Fruit fly (Drosophila melanogaster) whole organism, embryonic: ENCODE results near the gene Pop4.

ENCODE experiments used
- Atf3 ChIP-seq: fragments of 200-800 bp; sonication (Bioruptor generic); optimal IDR thresholded peaks from 3 replicates; lab custom pipeline; 2016; ENCODE audit warnings: missing biosample characterization, missing genetic modification characterization
- CG17568 ChIP-seq: fragments of 200-800 bp; sonication (Bioruptor generic); optimal IDR thresholded peaks from 2 replicates; lab custom pipeline; 2018; ENCODE audit warnings: missing biosample characterization, mild to moderate bottlenecking, missing genetic modification characterization, moderate library complexity
- CG18011 ChIP-seq: fragments of 200-800 bp; sonication (Bioruptor generic); optimal IDR thresholded peaks from 2 replicates; lab custom pipeline; 2017; ENCODE audit warnings: missing biosample characterization, missing genetic modification characterization, mild to moderate bottlenecking, moderate library complexity, missing genotype
- CG18619 ChIP-seq: fragments of 200-800 bp; sonication (Bioruptor generic); optimal IDR thresholded peaks from 3 replicates; lab custom pipeline; 2017; ENCODE audit warnings: missing biosample characterization, mild to moderate bottlenecking, missing genetic modification characterization
- CG2116 ChIP-seq: fragments of 200-800 bp; sonication (Bioruptor generic); optimal IDR thresholded peaks from 3 replicates; lab custom pipeline; 2018; ENCODE audit warnings: missing biosample characterization, mild to moderate bottlenecking, missing genetic modification characterization
- CG2120 ChIP-seq: fragments of 200-800 bp; sonication (Bioruptor generic); optimal IDR thresholded peaks from 3 replicates; lab custom pipeline; 2016; ENCODE audit warnings: missing biosample characterization, missing genetic modification characterization
- CG2889 ChIP-seq: fragments of 200-800 bp; sonication (Bioruptor generic); IDR thresholded peaks from 3 replicates; pipeline ENCODE4 v1.3.6; 2022; ENCODE audit warnings: missing biosample characterization, missing genetic modification characterization
- CG30020 ChIP-seq: fragments of 200-800 bp; optimal IDR thresholded peaks from 2 replicates; lab custom pipeline; 2019; ENCODE audit warnings: missing biosample characterization, mild to moderate bottlenecking, missing genetic modification characterization, moderate library complexity
- CG6683 ChIP-seq: fragments of 200-800 bp; sonication (Bioruptor generic); optimal IDR thresholded peaks from 2 replicates; lab custom pipeline; 2017; ENCODE audit warnings: missing biosample characterization, mild to moderate bottlenecking, missing genetic modification characterization, missing genetic modification reagents
- CG6689 ChIP-seq: fragments of 200-800 bp; sonication (Bioruptor generic); IDR thresholded peaks from 2 replicates; pipeline ENCODE4 v1.3.6; 2022; ENCODE audit warnings: missing biosample characterization, missing genetic modification characterization
- CG7745 ChIP-seq: fragments of 200-800 bp; sonication (Bioruptor generic); optimal IDR thresholded peaks from 2 replicates; lab custom pipeline; 2018; ENCODE audit warnings: missing biosample characterization, mild to moderate bottlenecking, missing genetic modification characterization, moderate library complexity
- CG7963 ChIP-seq: fragments of 200-800 bp; sonication (Bioruptor generic); IDR thresholded peaks from 3 replicates; pipeline ENCODE4 v1.3.6; 2022; ENCODE audit warnings: missing biosample characterization, missing genetic modification characterization; ENCODE audit not compliant: partially characterized antibody
- CG8089 ChIP-seq: fragments of 200-800 bp; sonication (Bioruptor generic); optimal IDR thresholded peaks from 3 replicates; lab custom pipeline; 2016; ENCODE audit warnings: missing biosample characterization, missing genetic modification characterization
- CG9797 ChIP-seq: fragments of 200-800 bp; sonication (Bioruptor generic); optimal IDR thresholded peaks from 3 replicates; lab custom pipeline; 2018; ENCODE audit warnings: missing biosample characterization, mild to moderate bottlenecking, missing genetic modification characterization
- Doc3 ChIP-seq: fragments of 200-800 bp; sonication (Bioruptor generic); IDR thresholded peaks from 3 replicates; pipeline ENCODE4 v1.3.6; 2022; ENCODE audit warnings: missing biosample characterization, missing genetic modification characterization; ENCODE audit not compliant: partially characterized antibody
- Dref ChIP-seq: fragments of 200-800 bp; sonication (Bioruptor generic); IDR thresholded peaks from 2 replicates; pipeline ENCODE4 v1.3.6; 2022; ENCODE audit warnings: missing biosample characterization, missing genetic modification characterization
- Ets97D ChIP-seq: fragments of 200-800 bp; sonication (Bioruptor generic); optimal IDR thresholded peaks from 3 replicates; lab custom pipeline; 2016; ENCODE audit warnings: missing biosample characterization, missing genetic modification characterization
- Fer1 ChIP-seq: fragments of 200-800 bp; sonication (Bioruptor generic); optimal IDR thresholded peaks from 2 replicates; lab custom pipeline; 2017; ENCODE audit warnings: missing biosample characterization, mild to moderate bottlenecking, missing genetic modification characterization
- GATAe ChIP-seq: fragments of 200-800 bp; sonication (Bioruptor generic); conservative IDR thresholded peaks from 2 replicates; pipeline ENCODE4 v1.3.6; 2022; ENCODE audit warnings: missing biosample characterization, missing genetic modification characterization
- HLH54F ChIP-seq: fragments of 200-800 bp; sonication (Bioruptor generic); optimal IDR thresholded peaks from 3 replicates; lab custom pipeline; 2016; ENCODE audit warnings: missing biosample characterization, missing genetic modification characterization
- Kr ChIP-seq: fragments of 200-800 bp; sonication (Bioruptor generic); optimal IDR thresholded peaks from 2 replicates; lab custom pipeline; 2017; ENCODE audit warnings: missing biosample characterization, mild to moderate bottlenecking, missing genetic modification characterization
- MBD-R2 ChIP-seq: fragments of 200-800 bp; sonication (Bioruptor generic); IDR thresholded peaks from 2 replicates; pipeline ENCODE4 v1.3.6; 2022; ENCODE audit warnings: missing biosample characterization, missing genetic modification characterization
- Med ChIP-seq: fragments of 200-800 bp; sonication (Bioruptor generic); peaks from one replicate; lab custom pipeline; 2016; ENCODE audit warnings: missing biosample characterization, missing genetic modification characterization, mild to moderate bottlenecking, inconsistent platforms, moderate library complexity
- Neu2 ChIP-seq: fragments of 200-800 bp; sonication (Bioruptor generic); optimal IDR thresholded peaks from 3 replicates; lab custom pipeline; 2016; ENCODE audit warnings: missing biosample characterization, missing genetic modification characterization, borderline replicate concordance
- PHDP ChIP-seq: fragments of 200-800 bp; sonication (Bioruptor generic); optimal IDR thresholded peaks from 3 replicates; lab custom pipeline; 2018; ENCODE audit warnings: missing biosample characterization, mild to moderate bottlenecking, missing genetic modification characterization, moderate library complexity
- TFAM ChIP-seq: fragments of 200-800 bp; sonication (Bioruptor generic); optimal IDR thresholded peaks from 2 replicates; lab custom pipeline; 2017; ENCODE audit warnings: missing biosample characterization, missing genetic modification characterization, inconsistent platforms
- al ChIP-seq: fragments of 200-800 bp; sonication (Bioruptor generic); IDR thresholded peaks from 2 replicates; pipeline ENCODE4 v1.3.6; 2022; ENCODE audit warnings: missing biosample characterization, missing genetic modification characterization
- bcd ChIP-seq: fragments of 200-800 bp; sonication (Bioruptor generic); optimal IDR thresholded peaks from 2 replicates; lab custom pipeline; 2017; ENCODE audit warnings: missing biosample characterization, mild to moderate bottlenecking, missing genetic modification characterization
- br ChIP-seq: fragments of >200 bp; optimal IDR thresholded peaks from 2 replicates; lab custom pipeline; 2017
- chinmo ChIP-seq: fragments of 200-800 bp; sonication (Bioruptor generic); IDR thresholded peaks from 4 replicates; pipeline ENCODE4 v1.3.6; 2022; ENCODE audit warnings: missing biosample characterization, missing genetic modification characterization; ENCODE audit not compliant: partially characterized antibody
- crc ChIP-seq: fragments of 200-800 bp; sonication (Bioruptor generic); optimal IDR thresholded peaks from 2 replicates; lab custom pipeline; 2016; ENCODE audit warnings: missing biosample characterization, missing genetic modification characterization
- esg ChIP-seq: fragments of 200-800 bp; sonication (Bioruptor generic); conservative IDR thresholded peaks from 2 replicates; pipeline ENCODE4 v1.3.6; 2022; ENCODE audit warnings: missing biosample characterization, missing genetic modification characterization
- fd96Cb ChIP-seq: fragments of 200-800 bp; sonication (Bioruptor generic); optimal IDR thresholded peaks from 2 replicates; lab custom pipeline; 2018; ENCODE audit warnings: missing biosample characterization, mild to moderate bottlenecking, missing genetic modification characterization, moderate library complexity
- fu2 ChIP-seq: fragments of 200-800 bp; sonication (Bioruptor generic); optimal IDR thresholded peaks from 2 replicates; lab custom pipeline; 2016; ENCODE audit warnings: missing biosample characterization, missing genetic modification characterization
- gfzf ChIP-seq: fragments of 200-800 bp; sonication (Bioruptor generic); optimal IDR thresholded peaks from 2 replicates; lab custom pipeline; 2016; ENCODE audit warnings: missing biosample characterization, mild to moderate bottlenecking, missing genetic modification characterization, moderate library complexity
- grn ChIP-seq: fragments of 200-800 bp; sonication (Bioruptor generic); optimal IDR thresholded peaks from 3 replicates; lab custom pipeline; 2017; ENCODE audit warnings: missing biosample characterization, missing genetic modification characterization
- gsb-n ChIP-seq: fragments of 200-800 bp; sonication (Bioruptor generic); optimal IDR thresholded peaks from 3 replicates; lab custom pipeline; 2018; ENCODE audit warnings: missing biosample characterization, mild to moderate bottlenecking, missing genetic modification characterization
- h ChIP-seq: fragments of >200 bp; optimal IDR thresholded peaks from 2 replicates; lab custom pipeline; 2017
- hkb ChIP-seq, 2 experiments: fragments of 200-800 bp in 1 of 2; fragments of >200 bp in 1 of 2; sonication (Bioruptor generic) in 1 of 2; IDR thresholded peaks in 1 of 2; optimal IDR thresholded peaks in 1 of 2; 2 replicates each; pipeline versions ENCODE4 v1.3.6 to Lab custom; 2017 to 2022; ENCODE audit warnings: missing biosample characterization in 1 of 2, missing genetic modification characterization in 1 of 2
- knrl ChIP-seq: fragments of 200-800 bp; sonication (Bioruptor generic); IDR thresholded peaks from 3 replicates; pipeline ENCODE4 v1.3.6; 2022; ENCODE audit warnings: missing biosample characterization, missing genetic modification characterization; ENCODE audit not compliant: partially characterized antibody
- lab ChIP-seq: fragments of 200-800 bp; sonication (Bioruptor generic); optimal IDR thresholded peaks from 3 replicates; lab custom pipeline; 2017; ENCODE audit warnings: missing biosample characterization, missing genetic modification characterization, mild to moderate bottlenecking, moderate library complexity, missing genetic modification reagents
- lov ChIP-seq, 2 experiments: fragments of 200-800 bp in 1 of 2; fragments of >200 bp in 1 of 2; sonication (Bioruptor generic) in 1 of 2; IDR thresholded peaks in 1 of 2; optimal IDR thresholded peaks in 1 of 2; 2 replicates in 1 of 2; 3 replicates in 1 of 2; pipeline versions ENCODE4 v1.3.6 to Lab custom; 2017 to 2022; ENCODE audit warnings: missing biosample characterization in 1 of 2, missing genetic modification characterization in 1 of 2
- pan ChIP-seq, 4 experiments: fragments of >200 bp in 3 of 4; fragments of 200-800 bp in 1 of 4; sonication (Bioruptor generic) in 1 of 4; optimal IDR thresholded peaks in 3 of 4; IDR thresholded peaks in 1 of 4; 2 replicates each; pipeline versions ENCODE4 v1.3.6 to Lab custom; 2017 to 2022; ENCODE audit warnings: missing biosample characterization in 2 of 4, missing genetic modification characterization in 2 of 4, mixed read lengths in 1 of 4
- phol ChIP-seq: fragments of 200-800 bp; sonication (Bioruptor generic); optimal IDR thresholded peaks from 3 replicates; lab custom pipeline; 2018; ENCODE audit warnings: missing biosample characterization, mild to moderate bottlenecking, missing genetic modification characterization, moderate library complexity
- ranshi ChIP-seq: fragments of 200-800 bp; sonication (Bioruptor generic); IDR thresholded peaks from 2 replicates; pipeline ENCODE4 v1.3.6; 2022; ENCODE audit warnings: missing biosample characterization, missing genetic modification characterization
- run ChIP-seq: fragments of 200-800 bp; sonication (Bioruptor generic); optimal IDR thresholded peaks from 3 replicates; lab custom pipeline; 2018; ENCODE audit warnings: missing biosample characterization, mild to moderate bottlenecking, missing genetic modification characterization
- slbo ChIP-seq: fragments of 200-800 bp; sonication (Bioruptor generic); IDR thresholded peaks from 2 replicates; pipeline ENCODE4 v1.3.6; 2022; ENCODE audit warnings: missing biosample characterization, missing genetic modification characterization
- tap ChIP-seq: fragments of 200-800 bp; optimal IDR thresholded peaks from 3 replicates; lab custom pipeline; 2019; ENCODE audit warnings: missing biosample characterization, mild to moderate bottlenecking, missing genetic modification characterization, moderate library complexity
- ttk ChIP-seq: fragments of 200-800 bp; sonication (Bioruptor generic); IDR thresholded peaks from 2 replicates; pipeline ENCODE4 v2.1.2; 2022; ENCODE audit warnings: missing biosample characterization, missing genetic modification characterization
- vnd ChIP-seq: fragments of 200-800 bp; sonication (Bioruptor generic); IDR thresholded peaks from 3 replicates; pipeline ENCODE4 v1.3.6; 2022; ENCODE audit warnings: missing biosample characterization, missing genetic modification characterization; ENCODE audit not compliant: partially characterized antibody

The Pop4 gene

dm6 chr3L:8018665-8019070, 40.2 kb upstream of the Pop4 start (continued):
- no peak for TF ChIP-seq CG18619 (GFP tag; lab: Kevin White, UChicago)
- no peak for TF ChIP-seq knrl
- peak; percentile 29 for TF ChIP-seq Med
- no peak for TF ChIP-seq fu2 (GFP tag; lab: Kevin White, UChicago)
- TF ChIP-seq hkb (optimal IDR thresholded peaks at IDR 0.05; lab: Kevin White, UChicago), result no peak
- TF ChIP-seq hkb (GFP tag; IDR thresholded peaks at IDR 0.05; lab: Robert Waterston, UW), result peak; percentile 39; the same call in 1 of the 2 replicates
- no peak for TF ChIP-seq Ets97D (GFP tag; lab: Kevin White, UChicago)
- no peak for TF ChIP-seq chinmo (GFP tag; lab: Robert Waterston, UW)
- no peak for TF ChIP-seq CG2889 (GFP tag; lab: Robert Waterston, UW)
- no peak for TF ChIP-seq vnd
- no peak for TF ChIP-seq pan (optimal IDR thresholded peaks at IDR 0.05; lab: Kevin White, UChicago)
- no peak for TF ChIP-seq pan (GFP tag; optimal IDR thresholded peaks at IDR 0.05 in 1 of 2, IDR thresholded peaks at IDR 0.05 in 1 of 2)
- no peak for TF ChIP-seq Doc3 (GFP tag; lab: Robert Waterston, UW)
- TF ChIP-seq lov (optimal IDR thresholded peaks at IDR 0.05; lab: Kevin White, UChicago), result no peak
- TF ChIP-seq lov (GFP tag; IDR thresholded peaks at IDR 0.05; lab: Robert Waterston, UW), result no peak
- no peak for TF ChIP-seq CG9797 (GFP tag; lab: Kevin White, UChicago)
- TF ChIP-seq lab (GFP tag; lab: Kevin White, UChicago), result no peak
- no peak for TF ChIP-seq Neu2 (GFP tag; lab: Kevin White, UChicago)
- TF ChIP-seq phol (tag; lab: Kevin White, UChicago), result no peak
- TF ChIP-seq CG6683, result no peak
- TF ChIP-seq CG6689 (GFP tag; lab: Robert Waterston, UW), result no peak
- TF ChIP-seq Atf3 (GFP tag; lab: Kevin White, UChicago), result no peak
- TF ChIP-seq GATAe, result no peak; the same call in 1 of the 2 replicates
- peak; percentile 56 for TF ChIP-seq CG17568 (GFP tag; lab: Kevin White, UChicago)
- TF ChIP-seq slbo (GFP tag; lab: Robert Waterston, UW), result no peak
- peak; percentile 23 for TF ChIP-seq tap (tag; lab: Kevin White, UChicago)
- TF ChIP-seq h (lab: Kevin White, UChicago), result no peak
- TF ChIP-seq CG7745 (tag; lab: Kevin White, UChicago), result peak; percentile 70
- no peak for TF ChIP-seq Kr
- no peak for TF ChIP-seq gfzf (GFP tag; lab: Kevin White, UChicago)
- TF ChIP-seq bcd (GFP tag; lab: Kevin White, UChicago), result no peak
- TF ChIP-seq CG2116, result no peak
- no peak for TF ChIP-seq al (GFP tag; lab: Robert Waterston, UW)
- TF ChIP-seq HLH54F, result no peak
- no peak for TF ChIP-seq CG8089
- peak; percentile 96 for TF ChIP-seq grn (GFP tag; lab: Kevin White, UChicago)
- TF ChIP-seq br (lab: Kevin White, UChicago), result no peak
- TF ChIP-seq gsb-n (tag; lab: Kevin White, UChicago), result peak; percentile 45
- TF ChIP-seq crc, result no peak
- TF ChIP-seq Dref (GFP tag; lab: Robert Waterston, UW), result no peak
- no peak for TF ChIP-seq run (tag; lab: Kevin White, UChicago)
- peak; percentile 70 for TF ChIP-seq PHDP
- no peak for TF ChIP-seq TFAM
- TF ChIP-seq CG18011 (GFP tag; lab: Kevin White, UChicago), result no peak
- no peak for TF ChIP-seq MBD-R2 (GFP tag; lab: Robert Waterston, UW)
- TF ChIP-seq esg (GFP tag; lab: Robert Waterston, UW), result no peak
- TF ChIP-seq CG7963 (GFP tag; lab: Robert Waterston, UW), result no peak
- TF ChIP-seq fd96Cb (tag; lab: Kevin White, UChicago), result no peak
- TF ChIP-seq CG2120 (GFP tag; lab: Kevin White, UChicago), result no peak
- no peak for TF ChIP-seq ttk (GFP tag; lab: Robert Waterston, UW)
- no peak for TF ChIP-seq CG30020 (tag; lab: Kevin White, UChicago)
- peak; percentile 33 for TF ChIP-seq Fer1
- no peak for TF ChIP-seq ranshi
